Worm (Caenorhabditis elegans) whole organism, L3 larva: ENCODE data around the gene K03B8.14.
"Not testable (repeated sequence)": the region's sequence is repeated elsewhere in the genome, so short reads cannot be mapped to it uniquely, and the experiment has no call there.

Source experiments
- R02D3.7 ChIP-seq: fragments of 150-350 bp; optimal IDR thresholded peaks from 2 replicates; lab custom pipeline; 2014; ENCODE audit warnings: missing biosample characterization, missing genetic modification characterization
- ama-1 ChIP-seq: fragments of 150-350 bp; optimal IDR thresholded peaks from 2 replicates; lab custom pipeline; 2018
- ceh-28 ChIP-seq: fragments of 150-350 bp; optimal IDR thresholded peaks from 2 replicates; lab custom pipeline; 2014; ENCODE audit warnings: missing biosample characterization, missing genetic modification reagents, missing genetic modification characterization
- ceh-82 ChIP-seq: fragments of 150-350 bp; optimal IDR thresholded peaks from 2 replicates; lab custom pipeline; 2014; ENCODE audit warnings: missing biosample characterization, missing genetic modification characterization
- ceh-9 ChIP-seq: sonication (generic microtip); optimal IDR thresholded peaks from 2 replicates; lab custom pipeline; 2018; ENCODE audit warnings: missing biosample characterization, missing genetic modification characterization
- daf-12 ChIP-seq: fragments of 150-350 bp; optimal IDR thresholded peaks from 2 replicates; lab custom pipeline; 2014; ENCODE audit warnings: missing biosample characterization, missing genetic modification reagents, missing genetic modification characterization
- egl-27 ChIP-seq: sonication (generic microtip); optimal IDR thresholded peaks from 4 replicates; lab custom pipeline; 2017; ENCODE audit warnings: missing biosample characterization, missing genetic modification reagents, missing genetic modification characterization
- elt-1 ChIP-seq: fragments of 150-350 bp; optimal IDR thresholded peaks from 2 replicates; lab custom pipeline; 2014; ENCODE audit warnings: missing biosample characterization, missing genetic modification characterization
- elt-2 ChIP-seq: sonication (generic microtip); optimal IDR thresholded peaks from 2 replicates; lab custom pipeline; 2016; ENCODE audit warnings: missing genetic modification reagents, mild to moderate bottlenecking, missing genetic modification characterization, missing compliant biosample characterization
- elt-3 ChIP-seq, 3 experiments: fragments of 150-350 bp in 1 of 3; sonication (generic microtip) in 2 of 3; optimal IDR thresholded peaks; 2 replicates in 2 of 3; 4 replicates in 1 of 3; lab custom pipeline; 2014 to 2017; ENCODE audit warnings: missing biosample characterization in 3 of 3, missing genetic modification characterization in 3 of 3
- eor-1 ChIP-seq, 2 experiments: fragments of 150-350 bp; optimal IDR thresholded peaks; 2 replicates each; lab custom pipeline; 2014 to 2018; ENCODE audit warnings: missing biosample characterization in 2 of 2, missing genetic modification characterization in 2 of 2
- fkh-2 ChIP-seq: fragments of 150-350 bp; optimal IDR thresholded peaks from 2 replicates; lab custom pipeline; 2014; ENCODE audit warnings: missing biosample characterization, missing genetic modification reagents, missing genetic modification characterization
- fos-1 ChIP-seq: fragments of 150-350 bp; optimal IDR thresholded peaks from 2 replicates; lab custom pipeline; 2014; ENCODE audit warnings: missing biosample characterization, missing genetic modification characterization
- hmg-11 ChIP-seq: sonication (generic microtip); optimal IDR thresholded peaks from 2 replicates; lab custom pipeline; 2016; ENCODE audit warnings: missing genetic modification characterization, missing compliant biosample characterization
- lin-15B ChIP-seq: fragments of 150-350 bp; optimal IDR thresholded peaks from 2 replicates; lab custom pipeline; 2014; ENCODE audit warnings: missing biosample characterization, missing genetic modification characterization
- lin-39 ChIP-seq: fragments of 150-350 bp; optimal IDR thresholded peaks from 2 replicates; lab custom pipeline; 2018; ENCODE audit warnings: missing biosample characterization, missing genetic modification reagents, missing genetic modification characterization
- mdl-1 ChIP-seq: fragments of 150-350 bp; optimal IDR thresholded peaks from 2 replicates; lab custom pipeline; 2014; ENCODE audit warnings: missing biosample characterization, missing genetic modification characterization
- mml-1 ChIP-seq: fragments of 150-350 bp; sonication (generic microtip); optimal IDR thresholded peaks from 3 replicates; lab custom pipeline; 2014; ENCODE audit warnings: missing biosample characterization, missing genetic modification characterization
- nfya-1 ChIP-seq: sonication (generic microtip); optimal IDR thresholded peaks from 2 replicates; lab custom pipeline; 2017; ENCODE audit warnings: missing genetic modification characterization, mild to moderate bottlenecking, missing compliant biosample characterization, antibody characterized with exemption, moderate library complexity; ENCODE audit not compliant: insufficient read depth
- nhr-11 ChIP-seq: fragments of 150-350 bp; optimal IDR thresholded peaks from 2 replicates; lab custom pipeline; 2014; ENCODE audit warnings: missing biosample characterization, missing genetic modification characterization
- nhr-12 ChIP-seq: fragments of 150-350 bp; optimal IDR thresholded peaks from 2 replicates; lab custom pipeline; 2014; ENCODE audit warnings: missing biosample characterization, missing genetic modification characterization
- nhr-237 ChIP-seq: fragments of 150-350 bp; optimal IDR thresholded peaks from 2 replicates; lab custom pipeline; 2014; ENCODE audit warnings: missing biosample characterization, missing genetic modification characterization
- nhr-25 ChIP-seq: sonication (generic microtip); optimal IDR thresholded peaks from 2 replicates; lab custom pipeline; 2017; ENCODE audit warnings: missing biosample characterization, missing genetic modification characterization
- nhr-28 ChIP-seq: fragments of 150-350 bp; optimal IDR thresholded peaks from 2 replicates; lab custom pipeline; 2014; ENCODE audit warnings: missing biosample characterization, missing genetic modification characterization
- nhr-76 ChIP-seq: fragments of 150-350 bp; sonication (generic microtip); optimal IDR thresholded peaks from 5 replicates; lab custom pipeline; 2014; ENCODE audit warnings: missing biosample characterization, missing genetic modification characterization
- nhr-77 ChIP-seq: fragments of 150-350 bp; optimal IDR thresholded peaks from 2 replicates; lab custom pipeline; 2014; ENCODE audit warnings: missing biosample characterization, missing genetic modification characterization
- pha-4 ChIP-seq: fragments of 150-350 bp; optimal IDR thresholded peaks from 2 replicates; lab custom pipeline; 2014; ENCODE audit warnings: missing biosample characterization, missing genetic modification reagents, missing genetic modification characterization
- pqm-1 ChIP-seq: fragments of 150-350 bp; optimal IDR thresholded peaks from 2 replicates; lab custom pipeline; 2017; ENCODE audit warnings: missing biosample characterization, missing genetic modification characterization, inconsistent platforms
- sea-2 ChIP-seq: fragments of 150-350 bp; sonication (generic microtip); optimal IDR thresholded peaks from 4 replicates; lab custom pipeline; 2014; ENCODE audit warnings: missing biosample characterization, missing genetic modification reagents, missing genetic modification characterization
- skn-1 ChIP-seq: fragments of 150-350 bp; optimal IDR thresholded peaks from 2 replicates; lab custom pipeline; 2014; ENCODE audit warnings: missing biosample characterization, missing genetic modification characterization
- tbx-2 ChIP-seq: sonication (generic microtip); optimal IDR thresholded peaks from 2 replicates; lab custom pipeline; 2016; ENCODE audit warnings: mild to moderate bottlenecking, missing genetic modification characterization, missing compliant biosample characterization
- unc-39 ChIP-seq: sonication (generic microtip); optimal IDR thresholded peaks from 4 replicates; lab custom pipeline; 2017; ENCODE audit warnings: missing biosample characterization, missing genetic modification characterization
- unc-62 ChIP-seq: fragments of 150-350 bp; sonication (generic microtip); optimal IDR thresholded peaks from 4 replicates; lab custom pipeline; 2014; ENCODE audit warnings: missing biosample characterization, missing genetic modification reagents, missing genetic modification characterization
- zag-1 ChIP-seq: fragments of 150-350 bp; optimal IDR thresholded peaks from 2 replicates; lab custom pipeline; 2014; ENCODE audit warnings: missing biosample characterization, missing genetic modification characterization
- ztf-11 ChIP-seq: fragments of 150-350 bp; optimal IDR thresholded peaks from 2 replicates; lab custom pipeline; 2014; ENCODE audit warnings: missing biosample characterization, missing genetic modification characterization
- ztf-4 ChIP-seq: fragments of 150-350 bp; optimal IDR thresholded peaks from 2 replicates; lab custom pipeline; 2014; ENCODE audit warnings: missing biosample characterization, missing genetic modification characterization

The K03B8.14 gene

DNA sequence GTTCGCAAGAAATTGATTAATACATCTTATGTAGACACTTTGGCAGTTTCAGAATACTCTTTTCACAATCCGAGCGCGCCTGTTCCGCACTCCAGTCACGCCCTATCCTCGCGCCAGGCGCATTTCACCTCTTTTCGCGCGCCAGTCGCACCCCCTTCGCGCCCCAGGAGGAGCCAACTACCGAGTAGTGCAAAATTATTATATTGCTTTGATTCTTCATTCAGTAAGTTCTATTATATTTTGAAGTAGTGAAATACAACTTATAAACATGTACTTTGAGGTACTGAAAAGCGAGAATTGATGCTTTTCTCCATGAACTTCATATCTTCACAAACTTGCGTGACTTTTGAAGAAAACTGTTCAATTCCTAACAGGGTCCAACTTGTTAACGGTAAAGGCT is 5.8 kb downstream of the K03B8.14 start, which contains the start of gene nas-18:
nas-18 (plus strand) TSS at position 301 of the 400 bp plus-strand sequence.
- TF ChIP-seq nfya-1, ceh-28, ztf-11 (tag; lab: Kevin White, UChicago): not testable (repeated sequence)

ce11 chrV:11398616-11399015 is 8.3 kb downstream of the K03B8.14 start, which contains the start of gene nas-17:
Gene nas-17 (plus strand): TSS chrV:11398916.
- TF ChIP-seq egl-27 (tag; lab: Kevin White, UChicago), result no peak
- no peak for TF ChIP-seq elt-1 (tag; lab: Kevin White, UChicago)
- no peak for TF ChIP-seq unc-62 (GFP tag; lab: Kevin White, UChicago)
- TF ChIP-seq nhr-11, result no peak
- no peak for TF ChIP-seq ceh-28 (tag; lab: Kevin White, UChicago)
- TF ChIP-seq daf-12, result no peak
- no peak for TF ChIP-seq nhr-12 (tag; lab: Kevin White, UChicago)
- TF ChIP-seq nhr-237, result no peak
- no peak for TF ChIP-seq nfya-1 (tag; lab: Kevin White, UChicago)
- no peak for TF ChIP-seq ceh-82 (tag; lab: Kevin White, UChicago)
- no peak for TF ChIP-seq lin-15B (tag; lab: Kevin White, UChicago)
- TF ChIP-seq nhr-77 (tag; lab: Kevin White, UChicago), result no peak
- no peak for TF ChIP-seq ztf-4 (tag; lab: Kevin White, UChicago)
- TF ChIP-seq nhr-28, result no peak
- TF ChIP-seq zag-1 (tag; lab: Kevin White, UChicago), result no peak

DNA sequence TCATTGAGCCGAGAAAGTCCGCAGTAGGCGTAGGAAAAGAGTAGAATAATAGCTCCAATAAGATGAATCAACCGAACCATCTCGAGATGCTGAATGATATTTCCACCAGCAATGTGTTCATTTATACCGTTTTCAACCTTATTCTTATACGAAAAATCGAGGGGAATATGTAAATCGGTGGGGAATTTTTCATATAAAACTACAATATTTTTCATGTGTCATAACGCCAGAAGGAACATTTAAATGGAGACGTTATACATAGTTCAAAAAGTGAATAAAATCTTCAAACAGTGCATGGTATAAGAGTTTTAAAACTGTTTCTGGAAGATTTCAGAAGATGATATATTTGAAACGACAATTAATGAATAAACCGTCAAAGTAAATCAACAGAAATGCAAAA is 12.3 kb downstream of the K03B8.14 start, which contains the start of gene nas-19:
nas-19 (minus strand) TSS at position 101 of the 400 bp plus-strand sequence.
- TF ChIP-seq mdl-1 (tag; lab: Kevin White, UChicago) (no peak), ceh-9 (tag; lab: Kevin White, UChicago) (no peak), unc-39 (no peak), eor-1 (tag; optimal IDR thresholded peaks at IDR 0.05; lab: Kevin White, UChicago) (no peak), pqm-1 (tag; lab: Kevin White, UChicago) (no peak), sea-2 (GFP tag; lab: Kevin White, UChicago) (no peak), lin-39 (tag; lab: Kevin White, UChicago) (no peak), nhr-76 (tag; lab: Kevin White, UChicago) (no peak), elt-1 (tag; lab: Kevin White, UChicago) (no peak)

DNA sequence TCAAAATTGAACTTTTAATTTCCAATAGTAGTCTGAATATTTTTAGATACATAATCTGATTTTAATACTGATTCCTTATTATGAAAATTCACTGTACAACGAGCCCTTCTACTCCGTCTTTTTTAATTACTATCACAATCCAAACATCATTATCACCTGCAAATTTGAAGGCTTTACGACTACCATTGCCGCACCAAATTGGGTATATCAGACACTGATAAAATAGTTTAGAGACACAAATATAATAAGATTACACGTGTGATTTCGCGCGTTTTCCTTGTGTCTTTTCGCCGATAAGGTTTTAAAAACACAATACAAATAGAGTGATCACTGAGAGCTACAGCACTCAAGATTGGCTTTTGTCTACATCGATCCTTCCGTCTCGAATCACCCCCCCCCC is 12.8 kb downstream of the K03B8.14 start:
- TF ChIP-seq pqm-1 (tag; lab: Kevin White, UChicago), result peak; percentile 76
- no peak for TF ChIP-seq nfya-1 (tag; lab: Kevin White, UChicago)
- TF ChIP-seq elt-2, result peak; percentile 81

ce11 chrV:11403702-11404101 is 13.4 kb downstream of the K03B8.14 start:
- no peak for TF ChIP-seq nhr-25 (tag; lab: Kevin White, UChicago)
- TF ChIP-seq unc-39, result no peak
- TF ChIP-seq ceh-9 (tag; lab: Kevin White, UChicago), result no peak
- TF ChIP-seq nhr-76 (tag; lab: Kevin White, UChicago), result no peak
- no peak for TF ChIP-seq hmg-11 (tag; lab: Kevin White, UChicago)
- TF ChIP-seq elt-3 (tag; optimal IDR thresholded peaks at IDR 0.05; lab: Kevin White, UChicago), result no peak
- TF ChIP-seq zag-1 (tag; lab: Kevin White, UChicago), result no peak
- TF ChIP-seq ceh-28 (tag; lab: Kevin White, UChicago), result no peak
- peak; percentile 64 for TF ChIP-seq pqm-1 (tag; lab: Kevin White, UChicago)
- TF ChIP-seq elt-2, result peak; percentile 90
- no peak for TF ChIP-seq nhr-12 (tag; lab: Kevin White, UChicago)
- TF ChIP-seq ceh-82 (tag; lab: Kevin White, UChicago), result no peak
- no peak for TF ChIP-seq fos-1
- no peak for TF ChIP-seq ztf-11 (tag; lab: Kevin White, UChicago)

DNA sequence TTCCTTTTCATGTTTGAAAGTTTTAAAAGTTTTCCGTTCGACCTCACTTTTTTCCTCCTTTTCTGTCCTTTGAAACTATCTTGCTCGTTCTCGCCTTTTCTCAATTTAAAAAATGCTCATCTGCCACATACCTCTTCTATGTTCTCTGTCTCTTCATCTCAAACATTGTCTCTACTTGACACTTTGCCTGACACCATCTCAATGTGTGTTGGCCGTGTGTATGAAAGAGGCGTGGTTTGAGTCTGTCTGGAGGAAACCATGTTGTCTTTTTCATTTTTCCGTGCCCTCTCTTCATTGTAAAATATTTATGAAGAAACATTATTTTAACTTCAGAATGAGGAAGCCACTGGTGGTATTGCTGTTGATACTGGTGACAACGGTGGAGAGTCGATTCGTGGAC is 16.9 kb downstream of the K03B8.14 start, which contains the start of gene K03B8.6:
K03B8.6 (plus strand) TSS at position 334 of the 400 bp plus-strand sequence.
- no peak for TF ChIP-seq R02D3.7 (tag; lab: Kevin White, UChicago)
- no peak for TF ChIP-seq fkh-2
- no peak for TF ChIP-seq elt-2
- no peak for TF ChIP-seq zag-1 (tag; lab: Kevin White, UChicago)
- TF ChIP-seq elt-1 (tag; lab: Kevin White, UChicago), result no peak
- no peak for TF ChIP-seq pha-4 (tag; lab: Kevin White, UChicago)
- no peak for TF ChIP-seq tbx-2
- no peak for TF ChIP-seq ceh-28 (tag; lab: Kevin White, UChicago)
- TF ChIP-seq ama-1 (lab: Kevin White, UChicago), result no peak
- TF ChIP-seq ceh-9 (tag; lab: Kevin White, UChicago), result no peak
- no peak for TF ChIP-seq skn-1 (tag; lab: Kevin White, UChicago)
- no peak for TF ChIP-seq eor-1 (tag; optimal IDR thresholded peaks at IDR 0.05; lab: Kevin White, UChicago)
- no peak for TF ChIP-seq mml-1 (tag; lab: Kevin White, UChicago)
- TF ChIP-seq unc-62 (GFP tag; lab: Kevin White, UChicago), result no peak
- TF ChIP-seq, all 47 proteins: peak for 0
